Worm (Caenorhabditis elegans) whole organism, young adult: ENCODE measurements around the gene ZK1320.7.
A peak's percentile ranks its signal among the peaks of the same experiment; 100 is the strongest.

ENCODE experiments used
- F10E7.11 ChIP-seq: sonication (generic microtip); optimal IDR thresholded peaks from 2 replicates; lab custom pipeline; 2017; ENCODE audit warnings: mild to moderate bottlenecking, missing genetic modification characterization, moderate library complexity, missing compliant biosample characterization
- F22D6.2 ChIP-seq: sonication (generic microtip); optimal IDR thresholded peaks from 2 replicates; lab custom pipeline; 2016; ENCODE audit warnings: mild to moderate bottlenecking, missing genetic modification characterization, missing compliant biosample characterization
- F39B2.1 ChIP-seq: fragments of 200-800 bp; sonication (Bioruptor generic); IDR thresholded peaks from 2 replicates; pipeline ENCODE4 v1.3.6; 2022; ENCODE audit warnings: missing genetic modification reagents, missing genetic modification characterization, missing compliant biosample characterization
- F57A8.1 ChIP-seq: fragments of 200-800 bp; sonication (Bioruptor generic); optimal IDR thresholded peaks from 2 replicates; lab custom pipeline; 2018; ENCODE audit warnings: mild to moderate bottlenecking, missing genetic modification characterization, moderate library complexity, missing compliant biosample characterization
- F57C9.4 ChIP-seq: sonication (generic microtip); optimal IDR thresholded peaks from 2 replicates; lab custom pipeline; 2017; ENCODE audit warnings: mild to moderate bottlenecking, missing genetic modification characterization, missing compliant biosample characterization
- T07F8.4 ChIP-seq: sonication (generic microtip); optimal IDR thresholded peaks from 2 replicates; lab custom pipeline; 2016; ENCODE audit warnings: mild to moderate bottlenecking, missing genetic modification characterization, moderate library complexity, missing compliant biosample characterization
- Y53F4B.3 ChIP-seq: fragments of 200-800 bp; sonication (Bioruptor generic); IDR thresholded peaks from 2 replicates; pipeline ENCODE4 v1.3.6; 2022; ENCODE audit warnings: missing genetic modification reagents, missing genetic modification characterization, missing compliant biosample characterization
- Y53G8AR.9 ChIP-seq: fragments of 200-800 bp; sonication (Bioruptor generic); conservative IDR thresholded peaks from 2 replicates; pipeline ENCODE4 v1.3.6; 2022; ENCODE audit warnings: missing genetic modification reagents, missing genetic modification characterization, missing compliant biosample characterization
- Y95B8A.8 ChIP-seq: fragments of 200-800 bp; sonication (Bioruptor generic); IDR thresholded peaks from 2 replicates; pipeline ENCODE4 v1.3.6; 2022; ENCODE audit warnings: missing genetic modification reagents, missing genetic modification characterization, missing compliant biosample characterization
- ZK185.1 ChIP-seq: sonication (generic microtip); optimal IDR thresholded peaks from 2 replicates; lab custom pipeline; 2016; ENCODE audit warnings: mild to moderate bottlenecking, missing genetic modification characterization, missing compliant biosample characterization; ENCODE audit not compliant: poor library complexity, severe bottlenecking
- ama-1 ChIP-seq, 3 experiments: fragments of 150-350 bp in 1 of 3; sonication (generic microtip) in 2 of 3; optimal IDR thresholded peaks; 2 replicates each; lab custom pipeline; 2014 to 2018; ENCODE audit warnings: missing biosample characterization in 2 of 3, missing genetic modification characterization in 2 of 3, missing genetic modification reagents in 2 of 3
- aptf-3 ChIP-seq: fragments of 200-800 bp; sonication (Bioruptor generic); IDR thresholded peaks from 2 replicates; pipeline ENCODE4 v1.3.6; 2022; ENCODE audit warnings: missing genetic modification characterization, missing compliant biosample characterization
- atf-7 ChIP-seq: sonication (generic microtip); optimal IDR thresholded peaks from 2 replicates; lab custom pipeline; 2017; ENCODE audit warnings: mild to moderate bottlenecking, missing genetic modification characterization, missing compliant biosample characterization
- attf-6 ChIP-seq: fragments of 200-800 bp; sonication (Bioruptor generic); IDR thresholded peaks from 2 replicates; pipeline ENCODE4 v1.3.6; 2022; ENCODE audit warnings: missing genetic modification reagents, missing genetic modification characterization, missing compliant biosample characterization
- bed-1 ChIP-seq: fragments of 200-800 bp; sonication (Bioruptor generic); IDR thresholded peaks from 2 replicates; pipeline ENCODE4 v1.3.6; 2022; ENCODE audit warnings: missing genetic modification reagents, missing genetic modification characterization, missing compliant biosample characterization
- cebp-2 ChIP-seq: fragments of 200-800 bp; sonication (Bioruptor generic); IDR thresholded peaks from 2 replicates; pipeline ENCODE4 v1.3.6; 2022; ENCODE audit warnings: missing genetic modification characterization, missing compliant biosample characterization
- ceh-40 ChIP-seq: fragments of 200-800 bp; sonication (Bioruptor generic); IDR thresholded peaks from 2 replicates; pipeline ENCODE4 v1.3.6; 2022; ENCODE audit warnings: missing genetic modification characterization, missing compliant biosample characterization
- ceh-79 ChIP-seq: sonication (generic microtip); optimal IDR thresholded peaks from 2 replicates; lab custom pipeline; 2017; ENCODE audit warnings: mild to moderate bottlenecking, missing genetic modification characterization, missing compliant biosample characterization
- chd-7 ChIP-seq: sonication (generic microtip); optimal IDR thresholded peaks from 2 replicates; lab custom pipeline; 2016; ENCODE audit warnings: mild to moderate bottlenecking, missing genetic modification characterization, moderate library complexity, missing compliant biosample characterization
- efl-1 ChIP-seq: fragments of 150-350 bp; optimal IDR thresholded peaks from 2 replicates; lab custom pipeline; 2014; ENCODE audit warnings: missing biosample characterization, missing genetic modification reagents, missing genetic modification characterization
- gei-17 ChIP-seq: fragments of 200-800 bp; sonication (Bioruptor generic); optimal IDR thresholded peaks from 2 replicates; lab custom pipeline; 2018; ENCODE audit warnings: mild to moderate bottlenecking, missing genetic modification characterization, missing compliant biosample characterization
- hlh-26 ChIP-seq: fragments of 200-800 bp; sonication (Bioruptor generic); conservative IDR thresholded peaks from 2 replicates; pipeline ENCODE4 v1.3.6; 2022; ENCODE audit warnings: missing genetic modification reagents, missing genetic modification characterization, missing compliant biosample characterization
- hmg-1.2 ChIP-seq: fragments of 200-800 bp; sonication (Bioruptor generic); IDR thresholded peaks from 2 replicates; pipeline ENCODE4 v1.3.6; 2022; ENCODE audit warnings: missing genetic modification reagents, missing genetic modification characterization, missing compliant biosample characterization
- hsf-1 ChIP-seq: fragments of 200-800 bp; sonication (Bioruptor generic); IDR thresholded peaks from 2 replicates; pipeline ENCODE4 v1.3.6; 2022; ENCODE audit warnings: missing genetic modification reagents, missing genetic modification characterization, missing compliant biosample characterization
- lag-1 ChIP-seq: fragments of 200-800 bp; sonication (Bioruptor generic); IDR thresholded peaks from 2 replicates; pipeline ENCODE4 v1.3.6; 2022; ENCODE audit warnings: missing genetic modification reagents, missing genetic modification characterization, missing compliant biosample characterization
- let-607 ChIP-seq, 2 experiments: fragments of 200-800 bp in 1 of 2; sonication (Bioruptor generic) in 1 of 2; sonication (generic microtip) in 1 of 2; optimal IDR thresholded peaks; 2 replicates each; lab custom pipeline; 2016 to 2018; ENCODE audit warnings: mild to moderate bottlenecking in 2 of 2, missing compliant biosample characterization in 2 of 2, missing genetic modification characterization in 2 of 2, moderate library complexity in 2 of 2, missing genotype in 1 of 2
- lin-26 ChIP-seq: fragments of 200-800 bp; sonication (Bioruptor generic); IDR thresholded peaks from 2 replicates; pipeline ENCODE4 v1.3.6; 2022; ENCODE audit warnings: missing genetic modification reagents, missing genetic modification characterization, missing compliant biosample characterization
- lin-35 ChIP-seq, 3 experiments: fragments of 150-350 bp in 2 of 3; sonication (generic microtip) in 1 of 3; optimal IDR thresholded peaks; 2 replicates each; lab custom pipeline; 2014 to 2018; ENCODE audit warnings: missing biosample characterization in 3 of 3, missing genetic modification characterization in 3 of 3, missing genetic modification reagents in 3 of 3
- madf-3 ChIP-seq: fragments of 200-800 bp; sonication (Bioruptor generic); IDR thresholded peaks from 2 replicates; pipeline ENCODE4 v1.3.6; 2022; ENCODE audit warnings: missing genetic modification reagents, missing genetic modification characterization, missing compliant biosample characterization
- madf-6 ChIP-seq: fragments of 200-800 bp; sonication (Bioruptor generic); IDR thresholded peaks from 2 replicates; pipeline ENCODE4 v1.3.6; 2022; ENCODE audit warnings: missing genetic modification reagents, missing genetic modification characterization, missing compliant biosample characterization
- madf-8 ChIP-seq: fragments of 200-800 bp; sonication (Bioruptor generic); conservative IDR thresholded peaks from 2 replicates; pipeline ENCODE4 v1.3.6; 2022; ENCODE audit warnings: missing genetic modification reagents, missing genetic modification characterization, missing compliant biosample characterization
- mel-28 ChIP-seq: sonication (generic microtip); optimal IDR thresholded peaks from 2 replicates; lab custom pipeline; 2016; ENCODE audit warnings: borderline replicate concordance, mild to moderate bottlenecking, missing genetic modification characterization, missing compliant biosample characterization
- mes-4 ChIP-seq: sonication (generic microtip); optimal IDR thresholded peaks from 2 replicates; lab custom pipeline; 2016; ENCODE audit warnings: missing genotype, missing genetic modification characterization, missing compliant biosample characterization
- nhr-90 ChIP-seq: sonication (generic microtip); optimal IDR thresholded peaks from 2 replicates; lab custom pipeline; 2016; ENCODE audit warnings: missing genotype, mild to moderate bottlenecking, missing genetic modification characterization, missing compliant biosample characterization
- pha-4 ChIP-seq: fragments of 150-350 bp; sonication (generic microtip); optimal IDR thresholded peaks from 2 replicates; lab custom pipeline; 2014; ENCODE audit warnings: missing biosample characterization, missing genetic modification reagents, missing genetic modification characterization
- sdz-38 ChIP-seq: sonication (generic microtip); optimal IDR thresholded peaks from 2 replicates; lab custom pipeline; 2016; ENCODE audit warnings: missing genotype, missing genetic modification characterization, missing compliant biosample characterization
- sea-2 ChIP-seq: fragments of 200-800 bp; sonication (Bioruptor generic); IDR thresholded peaks from 2 replicates; pipeline ENCODE4 v1.3.6; 2022; ENCODE audit warnings: missing genetic modification characterization, missing compliant biosample characterization
- snpc-1.3 ChIP-seq: sonication (generic microtip); optimal IDR thresholded peaks from 2 replicates; lab custom pipeline; 2017; ENCODE audit warnings: missing genetic modification characterization, mild to moderate bottlenecking, missing compliant biosample characterization, antibody characterized with exemption, moderate library complexity, missing genotype, missing genetic modification reagents; ENCODE audit not compliant: insufficient read depth
- snpc-4 ChIP-seq, 5 experiments: fragments of 150-350 bp in 1 of 5; sonication (generic microtip) in 4 of 5; optimal IDR thresholded peaks; 2 replicates each; lab custom pipeline; 2014 to 2018; ENCODE audit warnings: missing genetic modification characterization in 5 of 5, missing biosample characterization in 3 of 5, antibody characterized with exemption in 2 of 5, mild to moderate bottlenecking in 2 of 5, missing compliant biosample characterization in 2 of 5, missing genotype in 2 of 5, moderate library complexity in 2 of 5, missing genetic modification reagents in 1 of 5
- xnd-1 ChIP-seq: sonication (generic microtip); optimal IDR thresholded peaks from 2 replicates; lab custom pipeline; 2016; ENCODE audit warnings: missing genotype, missing genetic modification reagents, missing genetic modification characterization, missing compliant biosample characterization
- zfh-2 ChIP-seq: fragments of 200-800 bp; sonication (Bioruptor generic); conservative IDR thresholded peaks from 2 replicates; pipeline ENCODE4 v1.3.6; 2022; ENCODE audit warnings: missing genetic modification reagents, missing genetic modification characterization, missing compliant biosample characterization
- zim-3 ChIP-seq: sonication (generic microtip); optimal IDR thresholded peaks from 2 replicates; lab custom pipeline; 2017; ENCODE audit warnings: mild to moderate bottlenecking, missing genetic modification characterization, moderate library complexity, missing compliant biosample characterization
- ztf-26 ChIP-seq: sonication (generic microtip); optimal IDR thresholded peaks from 2 replicates; lab custom pipeline; 2017; ENCODE audit warnings: missing genetic modification characterization, missing compliant biosample characterization
- ztf-3 ChIP-seq: fragments of 200-800 bp; sonication (Bioruptor generic); optimal IDR thresholded peaks from 2 replicates; lab custom pipeline; 2018; ENCODE audit warnings: mild to moderate bottlenecking, missing genetic modification characterization, missing compliant biosample characterization
- ztf-6 ChIP-seq: fragments of 200-800 bp; sonication (Bioruptor generic); IDR thresholded peaks from 2 replicates; pipeline ENCODE4 v1.3.6; 2022; ENCODE audit warnings: missing genetic modification reagents, missing genetic modification characterization, missing compliant biosample characterization

ZK1320.7 gene

DNA sequence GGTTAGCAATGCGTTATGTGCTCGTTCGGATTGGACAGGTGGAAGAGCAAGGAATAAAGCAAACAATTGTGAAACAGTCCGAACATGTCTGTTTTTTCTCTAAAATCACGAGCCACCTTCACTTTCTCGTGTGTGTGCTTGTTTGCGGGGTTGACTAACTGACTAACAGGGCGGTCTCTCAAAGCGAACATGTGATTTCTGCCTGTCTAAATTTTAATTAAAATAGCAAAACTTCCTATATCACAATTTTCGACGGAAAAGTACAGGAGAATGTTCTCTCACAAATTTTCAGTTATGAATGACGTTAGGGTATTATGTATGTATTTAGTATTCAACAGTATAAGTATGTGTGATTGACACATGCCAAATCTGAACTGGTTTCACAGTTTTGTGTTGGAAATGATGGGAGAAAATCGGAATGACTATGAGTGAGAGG, 49.5 kb upstream of the ZK1320.7 start (continued):
- TF ChIP-seq let-607 (tag; optimal IDR thresholded peaks at IDR 0.05; lab: Kevin White, UChicago): peak; percentile 95 to 97

DNA sequence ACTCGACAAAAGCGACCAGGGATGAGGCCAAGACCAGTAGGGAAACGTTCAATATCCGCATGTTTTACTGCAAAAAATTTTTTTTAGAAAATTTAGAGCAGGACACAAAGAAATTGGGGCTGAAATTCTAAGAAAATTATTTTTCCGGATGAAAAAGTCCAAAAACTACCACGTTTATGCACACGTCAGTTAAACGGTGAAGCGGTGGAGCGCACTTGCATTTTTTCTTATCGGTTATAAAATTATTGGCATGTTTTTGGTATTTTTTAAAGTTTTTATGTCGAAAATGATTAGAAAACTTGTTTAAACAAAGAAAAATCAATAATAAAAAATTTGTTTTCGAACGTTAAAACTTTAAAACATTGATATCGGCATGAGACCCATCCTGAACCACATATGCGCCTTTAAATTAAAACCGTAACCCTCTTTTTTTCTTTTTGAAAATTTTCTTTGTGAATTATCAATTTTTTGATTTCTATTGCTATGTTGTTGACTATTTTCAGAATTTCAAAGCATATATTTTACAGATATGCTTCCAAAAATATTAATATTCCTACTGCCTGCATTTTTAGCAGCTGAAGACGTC, 47.2 kb upstream of the ZK1320.7 start, which contains the start of the genes dnj-20 and ZK1307.8:
TSS of gene dnj-20 (minus strand) at position 67 of the 586 bp plus-strand sequence.
TSS of gene ZK1307.8 (plus strand) at position 504 of the 586 bp plus-strand sequence.
- TF ChIP-seq bed-1 (GFP tag; lab: Robert Waterston, UW): no peak
- no peak for TF ChIP-seq nhr-90 (tag; lab: Kevin White, UChicago)
- TF ChIP-seq T07F8.4 (tag; lab: Kevin White, UChicago): no peak
- TF ChIP-seq Y53F4B.3 (GFP tag; lab: Robert Waterston, UW): no peak
- TF ChIP-seq F57C9.4 (tag; lab: Kevin White, UChicago): no peak
- TF ChIP-seq ZK185.1: no peak
- no peak for TF ChIP-seq ztf-26 (tag; lab: Kevin White, UChicago)
- TF ChIP-seq lin-26 (GFP tag; lab: Robert Waterston, UW): no peak
- no peak for TF ChIP-seq gei-17 (GFP tag; lab: Kevin White, UChicago)
- TF ChIP-seq let-607 (tag; optimal IDR thresholded peaks at IDR 0.05; lab: Kevin White, UChicago): peak; percentile 70 to 78
- TF ChIP-seq madf-3 (GFP tag; lab: Robert Waterston, UW): no peak
- TF ChIP-seq F57A8.1 (GFP tag; lab: Kevin White, UChicago): no peak
- TF ChIP-seq snpc-1.3 (tag; lab: Kevin White, UChicago): peak; percentile 57
- TF ChIP-seq attf-6 (GFP tag; lab: Robert Waterston, UW): no peak
- TF ChIP-seq pha-4 (tag; lab: Kevin White, UChicago): no peak
- TF ChIP-seq hmg-1.2: 0 out of 2 replicates have a peak, but pooled peaks have one; percentile 5
- no peak for TF ChIP-seq ceh-79 (tag; lab: Kevin White, UChicago)
- TF ChIP-seq sdz-38: no peak
- no peak for TF ChIP-seq hlh-26 (GFP tag; lab: Robert Waterston, UW)
- TF ChIP-seq snpc-4 (GFP tag; optimal IDR thresholded peaks at IDR 0.05; lab: Kevin White, UChicago): no peak
- TF ChIP-seq snpc-4 (tag; optimal IDR thresholded peaks at IDR 0.05; lab: Kevin White, UChicago): no peak
- TF ChIP-seq mes-4 (tag; lab: Kevin White, UChicago): no peak
- TF ChIP-seq cebp-2: no peak
- TF ChIP-seq ama-1 (optimal IDR thresholded peaks at IDR 0.05; lab: Kevin White, UChicago): no peak
- no peak for TF ChIP-seq ama-1 (GFP tag; optimal IDR thresholded peaks at IDR 0.05; lab: Kevin White, UChicago)
- no peak for TF ChIP-seq mel-28 (tag; lab: Kevin White, UChicago)
- TF ChIP-seq sea-2 (GFP tag; lab: Robert Waterston, UW): no peak
- no peak for TF ChIP-seq lin-35 (GFP tag; optimal IDR thresholded peaks at IDR 0.05; lab: Kevin White, UChicago)
- TF ChIP-seq ztf-6 (GFP tag; lab: Robert Waterston, UW): no peak
- no peak for TF ChIP-seq F39B2.1 (GFP tag; lab: Robert Waterston, UW)
- TF ChIP-seq madf-6: peak; percentile 83
- TF ChIP-seq lag-1 (GFP tag; lab: Robert Waterston, UW): no peak
- no peak for TF ChIP-seq F10E7.11
- peak; percentile 60 for TF ChIP-seq xnd-1
- 0 out of 2 replicates have a peak, but pooled peaks have one; percentile 12 for TF ChIP-seq madf-8
- no peak for TF ChIP-seq aptf-3 (GFP tag; lab: Robert Waterston, UW)
- TF ChIP-seq hsf-1 (GFP tag; lab: Robert Waterston, UW): no peak
- TF ChIP-seq Y53G8AR.9 (GFP tag; lab: Robert Waterston, UW): no peak
- TF ChIP-seq zim-3 (tag; lab: Kevin White, UChicago): no peak
- no peak for TF ChIP-seq atf-7 (tag; lab: Kevin White, UChicago)
- TF ChIP-seq F22D6.2: no peak
- no peak for TF ChIP-seq efl-1
- no peak for TF ChIP-seq ztf-3 (GFP tag; lab: Kevin White, UChicago)
- TF ChIP-seq Y95B8A.8 (GFP tag; lab: Robert Waterston, UW): no peak
- no peak for TF ChIP-seq zfh-2 (GFP tag; lab: Robert Waterston, UW)
- no peak for TF ChIP-seq chd-7
- TF ChIP-seq ceh-40: no peak
